Fruit fly (Drosophila melanogaster) whole organism, pupa: ENCODE measurements around the gene CG6847.

Experiments used
- CG15710 ChIP-seq: fragments of 200-800 bp; sonication (Bioruptor generic); optimal IDR thresholded peaks from 2 replicates; lab custom pipeline; 2018; ENCODE audit warnings: missing biosample characterization, mild to moderate bottlenecking, missing genetic modification characterization, moderate library complexity
- rn ChIP-seq: fragments of 200-800 bp; sonication (Bioruptor generic); IDR thresholded peaks from 2 replicates; pipeline ENCODE4 v1.3.6; 2022; ENCODE audit warnings: missing biosample characterization, missing genetic modification characterization

DNA sequence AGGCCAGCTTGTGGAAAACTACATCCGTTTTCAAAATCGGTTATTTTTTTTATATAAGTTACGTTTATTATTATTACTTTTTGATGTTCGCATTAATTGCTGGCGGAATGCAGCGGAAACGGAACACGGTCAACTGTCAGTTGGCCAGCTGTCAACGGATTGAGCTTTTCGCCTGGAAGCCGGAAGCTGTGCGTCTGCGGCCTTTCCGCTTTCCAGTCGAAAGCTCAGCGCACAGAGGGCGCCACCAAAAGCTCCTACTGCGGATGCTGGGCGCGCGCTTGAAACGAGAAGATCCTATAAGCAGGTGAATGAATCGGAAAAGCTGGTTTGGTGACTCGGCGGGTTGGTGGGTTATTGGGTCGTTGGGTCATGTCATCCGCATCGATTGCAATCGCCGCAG is 56.9 kb downstream of the CG6847 start:
- TF ChIP-seq CG15710 (tag; lab: Kevin White, UChicago) (no peak), rn (no peak)
